Fruit fly (Drosophila melanogaster) whole organism, adult: Measurements from ENCODE around the gene CG13068.

Experiments used
- CG12768 ChIP-seq: fragments of 200-800 bp; sonication (Bioruptor generic); optimal IDR thresholded peaks from 2 replicates; lab custom pipeline; 2017; ENCODE audit warnings: missing biosample characterization, missing genetic modification characterization, mild to moderate bottlenecking, moderate library complexity, missing genetic modification reagents
- CG1620 ChIP-seq: fragments of 200-800 bp; sonication (Bioruptor generic); optimal IDR thresholded peaks from 2 replicates; lab custom pipeline; 2016; ENCODE audit warnings: missing biosample characterization, missing genetic modification characterization
- CG33017 ChIP-seq: fragments of 200-800 bp; sonication (Bioruptor generic); optimal IDR thresholded peaks from 2 replicates; lab custom pipeline; 2018; ENCODE audit warnings: missing biosample characterization, mild to moderate bottlenecking, missing genetic modification characterization, moderate library complexity
- CG7045 ChIP-seq: fragments of 200-800 bp; sonication (Bioruptor generic); optimal IDR thresholded peaks from 2 replicates; lab custom pipeline; 2017; ENCODE audit warnings: missing biosample characterization, mild to moderate bottlenecking, missing genetic modification characterization
- Mnt ChIP-seq: fragments of 200-800 bp; sonication (Bioruptor generic); optimal IDR thresholded peaks from 2 replicates; lab custom pipeline; 2016; ENCODE audit warnings: missing biosample characterization, mild to moderate bottlenecking, missing genetic modification characterization
- kay ChIP-seq: fragments of 200-800 bp; sonication (Bioruptor generic); peaks from one replicate; lab custom pipeline; 2016; ENCODE audit warnings: missing biosample characterization, missing genetic modification characterization, borderline replicate concordance
- ovo ChIP-seq: fragments of 200-800 bp; sonication (Bioruptor generic); optimal IDR thresholded peaks from 2 replicates; lab custom pipeline; 2016; ENCODE audit warnings: missing biosample characterization, missing genetic modification characterization
- tj ChIP-seq: fragments of 200-800 bp; sonication (Bioruptor generic); optimal IDR thresholded peaks from 3 replicates; lab custom pipeline; 2017; ENCODE audit warnings: missing biosample characterization, mild to moderate bottlenecking, missing genetic modification characterization, moderate library complexity

dm6 chr3L:16313985-16314384, 44.8 kb downstream of the CG13068 start, which contains the start of gene CG13062:
- TF ChIP-seq CG12768 (GFP tag; lab: Kevin White, UChicago) (no peak), CG33017 (tag; lab: Kevin White, UChicago) (no peak), CG1620 (GFP tag; lab: Kevin White, UChicago) (no peak), CG7045 (no peak), Mnt (no peak), ovo (GFP tag; lab: Kevin White, UChicago) (no peak), tj (no peak), kay (GFP tag; lab: Kevin White, UChicago) (no peak)
